Worm (Caenorhabditis elegans): Measurements from ENCODE around the gene srg-59.

Gene srg-59

ce11 chrV:2673807-2674206 is 51.3 kb downstream of the srg-59 start (continued):
- peak; percentile 67 for TF ChIP-seq die-1 (tag; optimal IDR thresholded peaks at IDR 0.05)
- TF ChIP-seq nhr-90 (tag; optimal IDR thresholded peaks at IDR 0.05) = peak; percentile 55
- TF ChIP-seq D2030.7 (GFP tag; IDR thresholded peaks at IDR 0.05) = peak; percentile 81
- no peak for TF ChIP-seq somi-1 (GFP tag; optimal IDR thresholded peaks at IDR 0.05)
- no peak for TF ChIP-seq nhr-120 (GFP tag; IDR thresholded peaks at IDR 0.05)
- TF ChIP-seq snpc-3.4 (tag; optimal IDR thresholded peaks at IDR 0.05) = peak; percentile 54
- TF ChIP-seq egl-18 (GFP tag; IDR thresholded peaks at IDR 0.05) = 0 out of 2 replicates have a peak, but pooled peaks have one; percentile 34
- TF ChIP-seq ceh-27 (GFP tag; optimal IDR thresholded peaks at IDR 0.05) = peak; percentile 62
- TF ChIP-seq ceh-91 (GFP tag; IDR thresholded peaks at IDR 0.05) = no peak
- TF ChIP-seq attf-5 (GFP tag; optimal IDR thresholded peaks at IDR 0.05) = peak; percentile 67
- TF ChIP-seq nhr-80 (tag; optimal IDR thresholded peaks at IDR 0.05) = peak; percentile 14
- TF ChIP-seq ztf-22 (GFP tag; optimal IDR thresholded peaks at IDR 0.05) = no peak
- TF ChIP-seq zfh-2 (GFP tag; conservative IDR thresholded peaks at IDR 0.05) = no peak
- no peak for TF ChIP-seq ztf-18 (tag; optimal IDR thresholded peaks at IDR 0.05)
- TF ChIP-seq Y79H2A.3 (GFP tag; conservative IDR thresholded peaks at IDR 0.05) = 0 out of 2 replicates have a peak, but pooled peaks have one; percentile 13
- no peak for TF ChIP-seq zim-3 (tag; optimal IDR thresholded peaks at IDR 0.05)
- TF ChIP-seq ama-1 (optimal IDR thresholded peaks at IDR 0.05) = no peak
- TF ChIP-seq ama-1 (GFP tag; optimal IDR thresholded peaks at IDR 0.05) = peak; percentile 15 to 71
- no peak for TF ChIP-seq cebp-2 (GFP tag; IDR thresholded peaks at IDR 0.05)
- TF ChIP-seq gei-17 (GFP tag; optimal IDR thresholded peaks at IDR 0.05) = no peak
- TF ChIP-seq tbx-9 (tag; optimal IDR thresholded peaks at IDR 0.05; ENCODE audit: borderline replicate concordance) = no peak
- TF ChIP-seq ztf-28 (GFP tag; IDR thresholded peaks at IDR 0.05) = no peak
- peak; percentile 5 for TF ChIP-seq him-1 (tag; optimal IDR thresholded peaks at IDR 0.05)
- no peak for TF ChIP-seq let-526 (GFP tag; IDR thresholded peaks at IDR 0.05)
- TF ChIP-seq ztf-25 (GFP tag; IDR thresholded peaks at IDR 0.05) = peak; percentile 20; the same call in 1 of the 2 replicates
- TF ChIP-seq Y56A3A.18 (GFP tag; IDR thresholded peaks at IDR 0.05) = 0 out of 2 replicates have a peak, but pooled peaks have one; percentile 50
- peak; percentile 47 for TF ChIP-seq lsl-1 (GFP tag; optimal IDR thresholded peaks at IDR 0.05)
- peak; percentile 34 for TF ChIP-seq athp-1 (tag; optimal IDR thresholded peaks at IDR 0.05)
- no peak for TF ChIP-seq F57A8.1 (GFP tag; optimal IDR thresholded peaks at IDR 0.05)
- TF ChIP-seq tlf-1 (GFP tag; optimal IDR thresholded peaks at IDR 0.05) = peak; percentile 23
- TF ChIP-seq K12H6.12 (tag; optimal IDR thresholded peaks at IDR 0.05) = no peak
- no peak for TF ChIP-seq dpff-1 (tag; optimal IDR thresholded peaks at IDR 0.05)
- no peak for TF ChIP-seq F33H1.4 (GFP tag; IDR thresholded peaks at IDR 0.05)
- TF ChIP-seq dox-1 (GFP tag; IDR thresholded peaks at IDR 0.05) = peak; percentile 60
- TF ChIP-seq hsf-1 (GFP tag; IDR thresholded peaks at IDR 0.05) = no peak
- peak; percentile 94 for TF ChIP-seq tbp1 (GFP tag; optimal IDR thresholded peaks at IDR 0.05)
- no peak for TF ChIP-seq F57C9.4 (tag; optimal IDR thresholded peaks at IDR 0.05)
- TF ChIP-seq F52B5.7 (tag; optimal IDR thresholded peaks at IDR 0.05) = no peak
- peak; percentile 32 for TF ChIP-seq atf-7 (tag; optimal IDR thresholded peaks at IDR 0.05)
- TF ChIP-seq ceh-79 (tag; optimal IDR thresholded peaks at IDR 0.05) = no peak
- TF ChIP-seq fkh-3 (tag; optimal IDR thresholded peaks at IDR 0.05) = no peak
- TF ChIP-seq snpc-4 (GFP tag; optimal IDR thresholded peaks at IDR 0.05) = no peak
- peak in 2 of 4 experiments; percentile 4 to 60 for TF ChIP-seq snpc-4 (tag; optimal IDR thresholded peaks at IDR 0.05)
- TF ChIP-seq mel-28 (tag; optimal IDR thresholded peaks at IDR 0.05; ENCODE audit: borderline replicate concordance) = no peak
- no peak for TF ChIP-seq nfya-2 (GFP tag; IDR thresholded peaks at IDR 0.05)
- TF ChIP-seq mcd-1 (GFP tag; IDR thresholded peaks at IDR 0.05) = peak; percentile 85
- TF ChIP-seq B0019.2 (GFP tag; conservative IDR thresholded peaks at IDR 0.05) = no peak
- peak; percentile 55 for TF ChIP-seq egrh-3 (GFP tag; IDR thresholded peaks at IDR 0.05)
- TF ChIP-seq T26A5.8 (tag; optimal IDR thresholded peaks at IDR 0.05) = no peak
- no peak for TF ChIP-seq efl-1 (GFP tag; optimal IDR thresholded peaks at IDR 0.05)
- TF ChIP-seq sptf-2 (GFP tag; optimal IDR thresholded peaks at IDR 0.05) = no peak
